Worm (Caenorhabditis elegans) whole organism, late embryonic: ENCODE measurements around the gene clec-143.
"Not testable (repeated sequence)": the region's sequence is repeated elsewhere in the genome, so short reads cannot be mapped to it uniquely, and the experiment has no call there.

Experiments
- C38D4.7 ChIP-seq: fragments of 200-800 bp; sonication (Bioruptor generic); optimal IDR thresholded peaks from 2 replicates; lab custom pipeline; 2018; ENCODE audit warnings: mild to moderate bottlenecking, missing genetic modification characterization, moderate library complexity, missing compliant biosample characterization
- ahr-1 ChIP-seq: sonication (generic microtip); optimal IDR thresholded peaks from 2 replicates; lab custom pipeline; 2016; ENCODE audit warnings: missing genetic modification characterization, missing compliant biosample characterization
- ama-1 ChIP-seq: fragments of 150-350 bp; optimal IDR thresholded peaks from 2 replicates; lab custom pipeline; 2014
- ceh-22 ChIP-seq: sonication (generic microtip); optimal IDR thresholded peaks from 2 replicates; lab custom pipeline; 2017; ENCODE audit warnings: missing biosample characterization, missing genetic modification characterization
- elt-2 ChIP-seq: sonication (generic microtip); optimal IDR thresholded peaks from 2 replicates; lab custom pipeline; 2016; ENCODE audit warnings: missing genetic modification reagents, missing genetic modification characterization, missing compliant biosample characterization
- fkh-10 ChIP-seq: fragments of 150-350 bp; optimal IDR thresholded peaks from 2 replicates; lab custom pipeline; 2014; ENCODE audit warnings: missing biosample characterization, missing genetic modification reagents, missing genetic modification characterization
- nhr-11 ChIP-seq: fragments of 150-350 bp; optimal IDR thresholded peaks from 2 replicates; lab custom pipeline; 2014; ENCODE audit warnings: missing biosample characterization, missing genetic modification characterization
- pag-3 ChIP-seq: sonication (generic microtip); optimal IDR thresholded peaks from 2 replicates; lab custom pipeline; 2016; ENCODE audit warnings: missing compliant biosample characterization, missing genetic modification characterization, borderline replicate concordance
- pqm-1 ChIP-seq: sonication (generic microtip); optimal IDR thresholded peaks from 2 replicates; lab custom pipeline; 2016; ENCODE audit warnings: missing genetic modification characterization, missing compliant biosample characterization
- sox-2 ChIP-seq: fragments of 200-800 bp; sonication (Bioruptor generic); IDR thresholded peaks from 2 replicates; pipeline ENCODE4 v1.3.6; 2022; ENCODE audit warnings: missing genetic modification reagents, missing genetic modification characterization, missing compliant biosample characterization

DNA sequence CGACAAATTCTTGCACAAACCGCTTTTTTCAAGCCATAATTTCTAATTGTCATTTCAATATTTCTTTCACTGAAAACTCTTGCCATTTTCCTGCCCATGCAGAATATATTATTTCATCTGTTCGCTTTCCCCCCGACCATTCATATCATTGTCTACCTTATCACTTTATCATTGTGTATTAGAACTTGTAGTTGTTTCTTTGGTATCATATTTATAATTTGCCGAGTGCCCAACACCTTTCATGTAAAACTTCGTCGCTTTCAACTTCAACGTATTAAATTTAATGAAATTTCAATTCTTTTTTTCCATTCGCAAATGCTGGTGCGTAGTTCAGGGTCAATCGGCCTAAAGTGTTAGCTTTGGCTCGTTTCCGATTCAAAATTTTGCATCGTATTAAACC, 27.3 kb downstream of the clec-143 start, which contains the start of gene ZK673.1:
- not testable (repeated sequence) for TF ChIP-seq C38D4.7; nhr-11 (tag; lab: Kevin White, UChicago); sox-2 (GFP tag; lab: Robert Waterston, UW); ahr-1; pqm-1; elt-2 (tag; lab: Kevin White, UChicago); ceh-22 (tag; lab: Kevin White, UChicago); fkh-10 (GFP tag; lab: Kevin White, UChicago); ama-1 (lab: Kevin White, UChicago); pag-3 (tag; lab: Kevin White, UChicago)
